2 worm cellular contexts compared by ENCODE assay signal in the genomic region with DNA sequence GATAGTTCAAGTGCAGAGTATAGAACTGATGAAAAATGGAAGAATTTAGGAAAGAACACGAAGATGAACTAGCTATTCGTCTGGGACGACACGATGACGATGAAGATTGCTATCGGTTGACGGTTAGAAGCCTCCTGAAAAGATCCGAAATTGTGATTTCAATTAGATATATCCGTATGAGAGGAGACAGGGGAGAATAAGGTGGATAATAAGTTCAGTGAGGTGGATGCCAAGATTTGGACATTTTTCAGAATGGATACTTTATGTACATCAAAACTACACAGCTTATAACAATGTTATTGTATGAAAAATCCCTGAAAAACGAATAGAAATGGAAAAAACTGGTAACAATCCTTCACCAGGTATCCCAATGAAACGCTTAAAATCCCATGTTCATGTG.
A peak's percentile ranks its signal among the peaks of the same experiment; 100 is the strongest.
TF ChIP-seq lines count a peak whose summit lies in the region.

A gene (minus strand): TSS at position 101 of the 400 bp plus-strand sequence.

TF ChIP-seq in whole organism, L4 larva, 104 proteins besides CTCF, POLR2A, EP300 and RAD21:
- TF ChIP-seq nhr-48 (tag; optimal IDR thresholded peaks at IDR 0.05; lab: Kevin White, UChicago) (no peak), aha-1 (tag; lab: Kevin White, UChicago) (peak; percentile 52), Y5F2A.4 (GFP tag; optimal IDR thresholded peaks at IDR 0.05; lab: Kevin White, UChicago) (no peak)

TF ChIP-seq in whole organism, mixed stage, embryonic, 35 proteins besides CTCF, POLR2A, EP300 and RAD21:
- TF ChIP-seq elt-1 (tag; optimal IDR thresholded peaks at IDR 0.05; lab: Kevin White, UChicago; ENCODE audit: borderline replicate concordance, insufficient read depth), result peak; percentile 9
- TF ChIP-seq nhr-12 (tag; optimal IDR thresholded peaks at IDR 0.05; lab: Kevin White, UChicago), result no peak
